Worm (Caenorhabditis elegans) whole organism, L3 larva: Measurements from ENCODE around the gene spp-27.

ENCODE experiments used
- R02D3.7 ChIP-seq: fragments of 150-350 bp; optimal IDR thresholded peaks from 2 replicates; lab custom pipeline; 2014; ENCODE audit warnings: missing biosample characterization, missing genetic modification characterization
- ZK546.5 ChIP-seq: sonication (generic microtip); optimal IDR thresholded peaks from 2 replicates; lab custom pipeline; 2017; ENCODE audit warnings: missing biosample characterization, missing genetic modification characterization
- ama-1 ChIP-seq: fragments of 150-350 bp; optimal IDR thresholded peaks from 2 replicates; lab custom pipeline; 2018
- ceh-16 ChIP-seq: sonication (generic microtip); optimal IDR thresholded peaks from 2 replicates; lab custom pipeline; 2017; ENCODE audit warnings: missing biosample characterization, missing genetic modification characterization
- ceh-28 ChIP-seq: fragments of 150-350 bp; optimal IDR thresholded peaks from 2 replicates; lab custom pipeline; 2014; ENCODE audit warnings: missing biosample characterization, missing genetic modification reagents, missing genetic modification characterization
- ceh-82 ChIP-seq: fragments of 150-350 bp; optimal IDR thresholded peaks from 2 replicates; lab custom pipeline; 2014; ENCODE audit warnings: missing biosample characterization, missing genetic modification characterization
- daf-12 ChIP-seq: fragments of 150-350 bp; optimal IDR thresholded peaks from 2 replicates; lab custom pipeline; 2014; ENCODE audit warnings: missing biosample characterization, missing genetic modification reagents, missing genetic modification characterization
- egl-27 ChIP-seq: sonication (generic microtip); optimal IDR thresholded peaks from 4 replicates; lab custom pipeline; 2017; ENCODE audit warnings: missing biosample characterization, missing genetic modification reagents, missing genetic modification characterization
- egl-5 ChIP-seq: fragments of 150-350 bp; optimal IDR thresholded peaks from 2 replicates; lab custom pipeline; 2017; ENCODE audit warnings: missing biosample characterization, missing genetic modification reagents, missing genetic modification characterization, inconsistent platforms
- elt-1 ChIP-seq: fragments of 150-350 bp; optimal IDR thresholded peaks from 2 replicates; lab custom pipeline; 2014; ENCODE audit warnings: missing biosample characterization, missing genetic modification characterization
- elt-2 ChIP-seq: sonication (generic microtip); optimal IDR thresholded peaks from 2 replicates; lab custom pipeline; 2016; ENCODE audit warnings: missing genetic modification reagents, mild to moderate bottlenecking, missing genetic modification characterization, missing compliant biosample characterization
- elt-3 ChIP-seq, 3 experiments: fragments of 150-350 bp in 1 of 3; sonication (generic microtip) in 2 of 3; optimal IDR thresholded peaks; 2 replicates in 2 of 3; 4 replicates in 1 of 3; lab custom pipeline; 2014 to 2017; ENCODE audit warnings: missing biosample characterization in 3 of 3, missing genetic modification characterization in 3 of 3
- fkh-10 ChIP-seq: sonication (generic microtip); optimal IDR thresholded peaks from 2 replicates; lab custom pipeline; 2017; ENCODE audit warnings: missing biosample characterization, missing genetic modification reagents, missing genetic modification characterization
- fkh-2 ChIP-seq: fragments of 150-350 bp; optimal IDR thresholded peaks from 2 replicates; lab custom pipeline; 2014; ENCODE audit warnings: missing biosample characterization, missing genetic modification reagents, missing genetic modification characterization
- hmg-11 ChIP-seq: sonication (generic microtip); optimal IDR thresholded peaks from 2 replicates; lab custom pipeline; 2016; ENCODE audit warnings: missing genetic modification characterization, missing compliant biosample characterization
- jun-1 ChIP-seq: fragments of 150-350 bp; optimal IDR thresholded peaks from 2 replicates; lab custom pipeline; 2014; ENCODE audit warnings: missing biosample characterization, missing genetic modification reagents, missing genetic modification characterization
- lin-15B ChIP-seq: fragments of 150-350 bp; optimal IDR thresholded peaks from 2 replicates; lab custom pipeline; 2014; ENCODE audit warnings: missing biosample characterization, missing genetic modification characterization
- lin-39 ChIP-seq: fragments of 150-350 bp; optimal IDR thresholded peaks from 2 replicates; lab custom pipeline; 2018; ENCODE audit warnings: missing biosample characterization, missing genetic modification reagents, missing genetic modification characterization
- lsy-12 ChIP-seq: sonication (generic microtip); optimal IDR thresholded peaks from 2 replicates; lab custom pipeline; 2016; ENCODE audit warnings: mild to moderate bottlenecking, missing genetic modification characterization, missing compliant biosample characterization
- mdl-1 ChIP-seq: fragments of 150-350 bp; optimal IDR thresholded peaks from 2 replicates; lab custom pipeline; 2014; ENCODE audit warnings: missing biosample characterization, missing genetic modification characterization
- nfya-1 ChIP-seq: sonication (generic microtip); optimal IDR thresholded peaks from 2 replicates; lab custom pipeline; 2017; ENCODE audit warnings: missing genetic modification characterization, mild to moderate bottlenecking, missing compliant biosample characterization, antibody characterized with exemption, moderate library complexity; ENCODE audit not compliant: insufficient read depth
- nhr-11 ChIP-seq: fragments of 150-350 bp; optimal IDR thresholded peaks from 2 replicates; lab custom pipeline; 2014; ENCODE audit warnings: missing biosample characterization, missing genetic modification characterization
- nhr-12 ChIP-seq: fragments of 150-350 bp; optimal IDR thresholded peaks from 2 replicates; lab custom pipeline; 2014; ENCODE audit warnings: missing biosample characterization, missing genetic modification characterization
- nhr-23 ChIP-seq: fragments of 150-350 bp; optimal IDR thresholded peaks from 2 replicates; lab custom pipeline; 2014; ENCODE audit warnings: missing biosample characterization, missing genetic modification reagents, missing genetic modification characterization
- nhr-25 ChIP-seq: sonication (generic microtip); optimal IDR thresholded peaks from 2 replicates; lab custom pipeline; 2017; ENCODE audit warnings: missing biosample characterization, missing genetic modification characterization
- nhr-43 ChIP-seq: sonication (generic microtip); optimal IDR thresholded peaks from 2 replicates; lab custom pipeline; 2016; ENCODE audit warnings: mild to moderate bottlenecking, missing genetic modification characterization, missing compliant biosample characterization; ENCODE audit not compliant: poor library complexity, severe bottlenecking
- nhr-67 ChIP-seq: fragments of 150-350 bp; optimal IDR thresholded peaks from 2 replicates; lab custom pipeline; 2014; ENCODE audit warnings: missing biosample characterization, missing genetic modification characterization
- nhr-77 ChIP-seq: fragments of 150-350 bp; optimal IDR thresholded peaks from 2 replicates; lab custom pipeline; 2014; ENCODE audit warnings: missing biosample characterization, missing genetic modification characterization
- pha-4 ChIP-seq: fragments of 150-350 bp; optimal IDR thresholded peaks from 2 replicates; lab custom pipeline; 2014; ENCODE audit warnings: missing biosample characterization, missing genetic modification reagents, missing genetic modification characterization
- pqm-1 ChIP-seq: fragments of 150-350 bp; optimal IDR thresholded peaks from 2 replicates; lab custom pipeline; 2017; ENCODE audit warnings: missing biosample characterization, missing genetic modification characterization, inconsistent platforms
- sea-2 ChIP-seq: fragments of 150-350 bp; sonication (generic microtip); optimal IDR thresholded peaks from 4 replicates; lab custom pipeline; 2014; ENCODE audit warnings: missing biosample characterization, missing genetic modification reagents, missing genetic modification characterization
- skn-1 ChIP-seq: fragments of 150-350 bp; optimal IDR thresholded peaks from 2 replicates; lab custom pipeline; 2014; ENCODE audit warnings: missing biosample characterization, missing genetic modification characterization
- snpc-4 ChIP-seq: fragments of 150-350 bp; optimal IDR thresholded peaks from 2 replicates; lab custom pipeline; 2014; ENCODE audit warnings: missing biosample characterization, missing genetic modification characterization
- tbx-2 ChIP-seq: sonication (generic microtip); optimal IDR thresholded peaks from 2 replicates; lab custom pipeline; 2016; ENCODE audit warnings: mild to moderate bottlenecking, missing genetic modification characterization, missing compliant biosample characterization
- unc-62 ChIP-seq: fragments of 150-350 bp; sonication (generic microtip); optimal IDR thresholded peaks from 4 replicates; lab custom pipeline; 2014; ENCODE audit warnings: missing biosample characterization, missing genetic modification reagents, missing genetic modification characterization
- zag-1 ChIP-seq: fragments of 150-350 bp; optimal IDR thresholded peaks from 2 replicates; lab custom pipeline; 2014; ENCODE audit warnings: missing biosample characterization, missing genetic modification characterization
- ztf-4 ChIP-seq: fragments of 150-350 bp; optimal IDR thresholded peaks from 2 replicates; lab custom pipeline; 2014; ENCODE audit warnings: missing biosample characterization, missing genetic modification characterization

The spp-27 gene

ce11 chrV:6518225-6518396, 38.8 kb downstream of the spp-27 start, which contains the start of gene F46E10.3:
F46E10.3 (plus strand) TSS chrV:6518297.
- TF ChIP-seq daf-12 (tag; lab: Kevin White, UChicago) (no peak), unc-62 (GFP tag; lab: Kevin White, UChicago) (no peak), lin-15B (tag; lab: Kevin White, UChicago) (no peak), elt-2 (tag; lab: Kevin White, UChicago) (no peak), snpc-4 (tag; lab: Kevin White, UChicago) (no peak), nhr-11 (no peak), egl-27 (tag; lab: Kevin White, UChicago) (no peak), nfya-1 (tag; lab: Kevin White, UChicago) (no peak), lin-39 (no peak)

- TF ChIP-seq fkh-2 (no peak), ama-1 (lab: Kevin White, UChicago) (peak; percentile 74), nhr-23 (peak; percentile 37), pqm-1 (tag; lab: Kevin White, UChicago) (peak; percentile 18), lin-15B (tag; lab: Kevin White, UChicago) (no peak), jun-1 (peak; percentile 22), zag-1 (tag; lab: Kevin White, UChicago) (no peak), nhr-25 (tag; lab: Kevin White, UChicago) (peak; percentile 86), nhr-67 (no peak), nhr-43 (tag; lab: Kevin White, UChicago) (peak; percentile 70), elt-2 (tag; lab: Kevin White, UChicago) (peak; percentile 35), nhr-11 (no peak), nfya-1 (tag; lab: Kevin White, UChicago) (no peak), tbx-2 (tag; lab: Kevin White, UChicago) (no peak), pha-4 (peak; percentile 72), egl-27 (tag; lab: Kevin White, UChicago) (no peak), elt-1 (peak; percentile 52), mdl-1 (tag; lab: Kevin White, UChicago) (peak; percentile 73), lin-39 (peak; percentile 11)
Measured at ce11 chrV:6517305-6518224, 39.4 kb downstream of the spp-27 start.

ce11 chrV:6516491-6517304, 40.2 kb downstream of the spp-27 start, which contains the start of gene mdh-1:
mdh-1 (minus strand) TSS chrV:6516526.
- TF ChIP-seq snpc-4 (tag; lab: Kevin White, UChicago) (peak; percentile 21), lsy-12 (tag; lab: Kevin White, UChicago) (no peak), ZK546.5 (tag; lab: Kevin White, UChicago) (no peak), ceh-28 (peak; percentile 55), pha-4 (peak; percentile 70), nfya-1 (tag; lab: Kevin White, UChicago) (peak; percentile 10), ceh-16 (tag; lab: Kevin White, UChicago) (no peak), nhr-11 (no peak), lin-15B (tag; lab: Kevin White, UChicago) (peak; percentile 38), mdl-1 (tag; lab: Kevin White, UChicago) (no peak), hmg-11 (tag; lab: Kevin White, UChicago) (peak; percentile 31), elt-2 (tag; lab: Kevin White, UChicago) (peak; percentile 30), nhr-12 (no peak)

ce11 chrV:6515344-6515743, 41.6 kb downstream of the spp-27 start:
- TF ChIP-seq ztf-4: no peak
- TF ChIP-seq R02D3.7 (tag; lab: Kevin White, UChicago): no peak
- TF ChIP-seq nhr-25 (tag; lab: Kevin White, UChicago): no peak

- TF ChIP-seq zag-1 (tag; lab: Kevin White, UChicago) (no peak), nfya-1 (tag; lab: Kevin White, UChicago) (peak; percentile 14), pqm-1 (tag; lab: Kevin White, UChicago) (no peak), fkh-10 (GFP tag; lab: Kevin White, UChicago) (no peak), nhr-43 (tag; lab: Kevin White, UChicago) (peak; percentile 85), lsy-12 (tag; lab: Kevin White, UChicago) (peak; percentile 46), ceh-82 (tag; lab: Kevin White, UChicago) (no peak), sea-2 (GFP tag; lab: Kevin White, UChicago) (no peak), tbx-2 (tag; lab: Kevin White, UChicago) (peak; percentile 43), lin-15B (tag; lab: Kevin White, UChicago) (no peak), nhr-67 (no peak), ama-1 (lab: Kevin White, UChicago) (peak; percentile 99), fkh-2 (no peak), nhr-23 (peak; percentile 66), skn-1 (tag; lab: Kevin White, UChicago) (no peak), daf-12 (tag; lab: Kevin White, UChicago) (no peak), elt-3 (tag; optimal IDR thresholded peaks at IDR 0.05; lab: Kevin White, UChicago) (peak in 1 of 3 experiments; percentile 85), nhr-11 (no peak), pha-4 (no peak), R02D3.7 (tag; lab: Kevin White, UChicago) (no peak), nhr-12 (no peak), nhr-77 (tag; lab: Kevin White, UChicago) (no peak), ceh-28 (peak; percentile 10), elt-1 (no peak), egl-5 (tag; lab: Kevin White, UChicago) (peak; percentile 52), elt-2 (tag; lab: Kevin White, UChicago) (peak; percentile 29)
Measured at ce11 chrV:6514887-6515324, 42.0 kb downstream of the spp-27 start, which contains the start of gene dpy-11. dpy-11 (minus strand) TSS chrV:6515240.
